Worm (Caenorhabditis elegans) whole organism, L2 larva: Measurements from ENCODE around the gene fbxa-94.

Source experiments
- F13H6.1 ChIP-seq: sonication (generic microtip); optimal IDR thresholded peaks from 2 replicates; lab custom pipeline; 2016; ENCODE audit warnings: missing genetic modification characterization, missing compliant biosample characterization
- Y55F3AM.14 ChIP-seq: fragments of 200-800 bp; sonication (Bioruptor generic); optimal IDR thresholded peaks from 2 replicates; lab custom pipeline; 2018; ENCODE audit warnings: mild to moderate bottlenecking, missing genetic modification characterization, missing compliant biosample characterization
- ZK546.5 ChIP-seq: sonication (generic microtip); optimal IDR thresholded peaks from 2 replicates; lab custom pipeline; 2017; ENCODE audit warnings: missing biosample characterization, missing genetic modification characterization
- alr-1 ChIP-seq: fragments of 150-350 bp; optimal IDR thresholded peaks from 2 replicates; lab custom pipeline; 2014; ENCODE audit warnings: missing biosample characterization, missing genetic modification characterization
- aly-2 ChIP-seq: fragments of 150-350 bp; optimal IDR thresholded peaks from 2 replicates; lab custom pipeline; 2014; ENCODE audit warnings: missing biosample characterization, missing genetic modification characterization
- ama-1 ChIP-seq: fragments of 150-350 bp; optimal IDR thresholded peaks from 2 replicates; lab custom pipeline; 2018; ENCODE audit warnings: inconsistent platforms
- blmp-1 ChIP-seq: sonication (generic microtip); optimal IDR thresholded peaks from 2 replicates; lab custom pipeline; 2017; ENCODE audit warnings: missing genetic modification characterization, mild to moderate bottlenecking, missing compliant biosample characterization, antibody characterized with exemption, moderate library complexity; ENCODE audit not compliant: insufficient read depth
- ceh-16 ChIP-seq: fragments of 150-350 bp; optimal IDR thresholded peaks from 2 replicates; lab custom pipeline; 2014; ENCODE audit warnings: missing biosample characterization, missing genetic modification characterization
- ceh-82 ChIP-seq: fragments of 150-350 bp; optimal IDR thresholded peaks from 2 replicates; lab custom pipeline; 2014; ENCODE audit warnings: missing biosample characterization, missing genetic modification characterization
- crh-2 ChIP-seq: sonication (generic microtip); optimal IDR thresholded peaks from 2 replicates; lab custom pipeline; 2017; ENCODE audit warnings: missing biosample characterization, missing genetic modification characterization
- dmd-4 ChIP-seq: sonication (generic microtip); optimal IDR thresholded peaks from 2 replicates; lab custom pipeline; 2017; ENCODE audit warnings: missing biosample characterization, missing genetic modification characterization
- egl-27 ChIP-seq: sonication (generic microtip); optimal IDR thresholded peaks from 3 replicates; lab custom pipeline; 2017; ENCODE audit warnings: missing biosample characterization, missing genetic modification reagents, missing genetic modification characterization
- elt-1 ChIP-seq: fragments of 150-350 bp; optimal IDR thresholded peaks from 2 replicates; lab custom pipeline; 2014; ENCODE audit warnings: missing biosample characterization, missing genetic modification characterization
- elt-3 ChIP-seq: sonication (generic microtip); optimal IDR thresholded peaks from 2 replicates; lab custom pipeline; 2017; ENCODE audit warnings: missing biosample characterization, missing genetic modification characterization
- fos-1 ChIP-seq: fragments of 150-350 bp; optimal IDR thresholded peaks from 2 replicates; lab custom pipeline; 2014; ENCODE audit warnings: missing biosample characterization, missing genetic modification characterization
- gmeb-1 ChIP-seq: fragments of 150-350 bp; optimal IDR thresholded peaks from 2 replicates; lab custom pipeline; 2014; ENCODE audit warnings: missing biosample characterization, missing genetic modification characterization
- lin-11 ChIP-seq: fragments of 150-350 bp; sonication (generic microtip); optimal IDR thresholded peaks from 2 replicates; lab custom pipeline; 2014; ENCODE audit warnings: missing biosample characterization, missing genetic modification characterization, inconsistent platforms, mixed read lengths
- lin-13 ChIP-seq: fragments of 150-350 bp; optimal IDR thresholded peaks from 2 replicates; lab custom pipeline; 2014; ENCODE audit warnings: missing biosample characterization, missing genetic modification reagents, missing genetic modification characterization
- lsy-2 ChIP-seq, 2 experiments: fragments of 150-350 bp in 1 of 2; sonication (generic microtip) in 1 of 2; optimal IDR thresholded peaks; 2 replicates each; lab custom pipeline; 2014 to 2017; ENCODE audit warnings: missing biosample characterization in 2 of 2, missing genetic modification characterization in 2 of 2
- mab-5 ChIP-seq: fragments of 150-350 bp; optimal IDR thresholded peaks from 2 replicates; lab custom pipeline; 2014; ENCODE audit warnings: missing biosample characterization, missing genetic modification characterization
- mbf-1 ChIP-seq: sonication (generic microtip); optimal IDR thresholded peaks from 2 replicates; lab custom pipeline; 2017; ENCODE audit warnings: missing biosample characterization, missing genetic modification characterization
- mdl-1 ChIP-seq, 2 experiments: fragments of 150-350 bp in 1 of 2; sonication (generic microtip) in 1 of 2; optimal IDR thresholded peaks; 2 replicates each; lab custom pipeline; 2017; ENCODE audit warnings: missing biosample characterization in 2 of 2, missing genetic modification characterization in 2 of 2
- nhr-10 ChIP-seq: sonication (generic microtip); optimal IDR thresholded peaks from 2 replicates; lab custom pipeline; 2017; ENCODE audit warnings: missing biosample characterization, missing genetic modification characterization
- nhr-11 ChIP-seq: fragments of 150-350 bp; optimal IDR thresholded peaks from 2 replicates; lab custom pipeline; 2014; ENCODE audit warnings: missing biosample characterization, missing genetic modification characterization
- nhr-12 ChIP-seq: fragments of 150-350 bp; optimal IDR thresholded peaks from 2 replicates; lab custom pipeline; 2014; ENCODE audit warnings: missing biosample characterization, missing genetic modification characterization
- nhr-21 ChIP-seq: fragments of 150-350 bp; optimal IDR thresholded peaks from 2 replicates; lab custom pipeline; 2014; ENCODE audit warnings: missing biosample characterization, missing genetic modification characterization
- nhr-23 ChIP-seq: fragments of 150-350 bp; optimal IDR thresholded peaks from 2 replicates; lab custom pipeline; 2014; ENCODE audit warnings: missing biosample characterization, missing genetic modification reagents, missing genetic modification characterization
- nhr-237 ChIP-seq: fragments of 150-350 bp; optimal IDR thresholded peaks from 2 replicates; lab custom pipeline; 2014; ENCODE audit warnings: missing biosample characterization, missing genetic modification characterization
- nhr-25 ChIP-seq: fragments of 150-350 bp; sonication (generic microtip); optimal IDR thresholded peaks from 3 replicates; lab custom pipeline; 2014; ENCODE audit warnings: missing biosample characterization, missing genetic modification characterization
- nhr-77 ChIP-seq: fragments of 150-350 bp; optimal IDR thresholded peaks from 2 replicates; lab custom pipeline; 2014; ENCODE audit warnings: missing biosample characterization, missing genetic modification characterization
- peb-1 ChIP-seq: fragments of 150-350 bp; optimal IDR thresholded peaks from 2 replicates; lab custom pipeline; 2014; ENCODE audit warnings: missing biosample characterization, missing genetic modification characterization
- sem-4 ChIP-seq: fragments of 150-350 bp; optimal IDR thresholded peaks from 2 replicates; lab custom pipeline; 2014; ENCODE audit warnings: missing biosample characterization, missing genetic modification reagents, missing genetic modification characterization
- skn-1 ChIP-seq: sonication (generic microtip); optimal IDR thresholded peaks from 2 replicates; lab custom pipeline; 2017; ENCODE audit warnings: missing biosample characterization, missing genetic modification characterization
- sma-3 ChIP-seq: sonication (generic microtip); optimal IDR thresholded peaks from 2 replicates; lab custom pipeline; 2016; ENCODE audit warnings: missing genetic modification reagents, missing genetic modification characterization, missing compliant biosample characterization
- sma-9 ChIP-seq, 2 experiments: fragments of 150-350 bp in 1 of 2; sonication (generic microtip) in 1 of 2; optimal IDR thresholded peaks; 2 replicates each; lab custom pipeline; 2014 to 2016; ENCODE audit warnings: missing genetic modification characterization in 2 of 2, mild to moderate bottlenecking in 1 of 2, missing biosample characterization in 1 of 2, missing compliant biosample characterization in 1 of 2, missing genetic modification reagents in 1 of 2, moderate library complexity in 1 of 2
- snpc-4 ChIP-seq: fragments of 150-350 bp; optimal IDR thresholded peaks from 2 replicates; lab custom pipeline; 2014; ENCODE audit warnings: missing biosample characterization, missing genetic modification characterization
- unc-39 ChIP-seq: fragments of 150-350 bp; optimal IDR thresholded peaks from 2 replicates; lab custom pipeline; 2014; ENCODE audit warnings: missing biosample characterization, missing genetic modification characterization
- unc-55 ChIP-seq: fragments of 150-350 bp; sonication (generic microtip); optimal IDR thresholded peaks from 3 replicates; lab custom pipeline; 2014; ENCODE audit warnings: missing biosample characterization, missing genetic modification reagents, missing genetic modification characterization
- unc-62 ChIP-seq: fragments of 150-350 bp; optimal IDR thresholded peaks from 2 replicates; lab custom pipeline; 2014; ENCODE audit warnings: missing biosample characterization, missing genetic modification reagents, missing genetic modification characterization
- zag-1 ChIP-seq: fragments of 150-350 bp; optimal IDR thresholded peaks from 2 replicates; lab custom pipeline; 2014; ENCODE audit warnings: missing biosample characterization, missing genetic modification characterization
- ztf-11 ChIP-seq: sonication (generic microtip); optimal IDR thresholded peaks from 2 replicates; lab custom pipeline; 2017; ENCODE audit warnings: missing biosample characterization, missing genetic modification characterization
- ztf-4 ChIP-seq: fragments of 150-350 bp; optimal IDR thresholded peaks from 2 replicates; lab custom pipeline; 2014; ENCODE audit warnings: missing biosample characterization, missing genetic modification characterization

fbxa-94 gene

ce11 chrV:15566511-15567178 lies 6.1 kb upstream of the fbxa-94 start (continued):
- TF ChIP-seq snpc-4 (tag; lab: Kevin White, UChicago), result peak; percentile 63
- TF ChIP-seq unc-55, result peak; percentile 6
- peak; percentile 73 for TF ChIP-seq sem-4 (tag; lab: Kevin White, UChicago)
- TF ChIP-seq nhr-23 (tag; lab: Kevin White, UChicago), result no peak
- TF ChIP-seq lsy-2 (tag; optimal IDR thresholded peaks at IDR 0.05; lab: Kevin White, UChicago), result peak in 1 of 2 experiments; percentile 84
- TF ChIP-seq gmeb-1 (tag; lab: Kevin White, UChicago), result peak; percentile 70
- no peak for TF ChIP-seq aly-2 (tag; lab: Kevin White, UChicago)
- TF ChIP-seq sma-9 (GFP tag; optimal IDR thresholded peaks at IDR 0.05; lab: Kevin White, UChicago), result peak; percentile 94
- TF ChIP-seq sma-9 (tag; optimal IDR thresholded peaks at IDR 0.05; lab: Kevin White, UChicago), result no peak
- TF ChIP-seq mbf-1 (tag; lab: Kevin White, UChicago), result no peak
- TF ChIP-seq elt-1 (tag; lab: Kevin White, UChicago), result no peak
- TF ChIP-seq ztf-4, result peak; percentile 42
- no peak for TF ChIP-seq skn-1
- TF ChIP-seq, all 48 proteins: peak for 22

- TF ChIP-seq F13H6.1 (tag; lab: Kevin White, UChicago) (no peak), nhr-237 (tag; lab: Kevin White, UChicago) (no peak), mbf-1 (tag; lab: Kevin White, UChicago) (no peak), mab-5 (no peak), nhr-21 (tag; lab: Kevin White, UChicago) (no peak), blmp-1 (tag; lab: Kevin White, UChicago) (no peak), dmd-4 (tag; lab: Kevin White, UChicago) (no peak), nhr-12 (tag; lab: Kevin White, UChicago) (no peak), alr-1 (tag; lab: Kevin White, UChicago) (no peak), unc-62 (GFP tag; lab: Kevin White, UChicago) (no peak), ceh-16 (tag; lab: Kevin White, UChicago) (no peak), peb-1 (tag; lab: Kevin White, UChicago) (no peak), sma-3 (GFP tag; lab: Kevin White, UChicago) (no peak), ztf-11 (tag; lab: Kevin White, UChicago) (no peak), nhr-25 (no peak), elt-3 (tag; lab: Kevin White, UChicago) (no peak), nhr-77 (tag; lab: Kevin White, UChicago) (no peak), unc-55 (no peak), mdl-1 (tag; optimal IDR thresholded peaks at IDR 0.05; lab: Kevin White, UChicago) (no peak), crh-2 (tag; lab: Kevin White, UChicago) (no peak)
Observed at ce11 chrV:15567344-15567804, 5.3 kb upstream of the fbxa-94 start, which contains the start of gene acs-2. Gene acs-2 (plus strand): TSS chrV:15567394.

- TF ChIP-seq nhr-12 (tag; lab: Kevin White, UChicago) (no peak), unc-62 (GFP tag; lab: Kevin White, UChicago) (no peak), ama-1 (lab: Kevin White, UChicago) (peak; percentile 69), peb-1 (tag; lab: Kevin White, UChicago) (no peak)
Observed at ce11 chrV:15568381-15568780, 4.3 kb upstream of the fbxa-94 start.

ce11 chrV:15569702-15570430 lies 2.8 kb upstream of the fbxa-94 start, which contains the start of gene lsm-5:
Gene lsm-5 (plus strand): TSS chrV:15570380.
- TF ChIP-seq ztf-11 (tag; lab: Kevin White, UChicago) (no peak), blmp-1 (tag; lab: Kevin White, UChicago) (no peak), fos-1 (tag; lab: Kevin White, UChicago) (peak; percentile 27), nhr-23 (tag; lab: Kevin White, UChicago) (no peak), zag-1 (tag; lab: Kevin White, UChicago) (no peak), mdl-1 (tag; optimal IDR thresholded peaks at IDR 0.05; lab: Kevin White, UChicago) (no peak), unc-39 (tag; lab: Kevin White, UChicago) (no peak), Y55F3AM.14 (GFP tag; lab: Kevin White, UChicago) (no peak), nhr-12 (tag; lab: Kevin White, UChicago) (no peak), aly-2 (tag; lab: Kevin White, UChicago) (no peak), nhr-10 (no peak), snpc-4 (tag; lab: Kevin White, UChicago) (peak; percentile 22), nhr-11 (tag; lab: Kevin White, UChicago) (no peak), lin-13 (GFP tag; lab: Kevin White, UChicago) (peak; percentile 26), lin-11 (tag; lab: Kevin White, UChicago) (no peak), nhr-77 (tag; lab: Kevin White, UChicago) (no peak), ceh-82 (tag; lab: Kevin White, UChicago) (no peak), ceh-16 (tag; lab: Kevin White, UChicago) (peak; percentile 25), sma-9 (GFP tag; optimal IDR thresholded peaks at IDR 0.05; lab: Kevin White, UChicago) (peak; percentile 44), sma-9 (tag; optimal IDR thresholded peaks at IDR 0.05; lab: Kevin White, UChicago) (no peak), skn-1 (no peak), gmeb-1 (tag; lab: Kevin White, UChicago) (peak; percentile 93), ZK546.5 (tag; lab: Kevin White, UChicago) (no peak), dmd-4 (tag; lab: Kevin White, UChicago) (no peak), egl-27 (no peak), nhr-25 (peak; percentile 40), nhr-21 (tag; lab: Kevin White, UChicago) (peak; percentile 40), alr-1 (tag; lab: Kevin White, UChicago) (no peak), elt-3 (tag; lab: Kevin White, UChicago) (no peak)
